Fruit fly (Drosophila melanogaster) whole organism, embryonic: ENCODE data around the gene dUTPase.

Experiments
- Asciz ChIP-seq: fragments of 200-800 bp; sonication (Bioruptor generic); optimal IDR thresholded peaks from 2 replicates; lab custom pipeline; 2017; ENCODE audit warnings: missing biosample characterization, mild to moderate bottlenecking, missing genetic modification characterization, missing genetic modification reagents
- B-H1 ChIP-seq: fragments of 200-800 bp; sonication (Bioruptor generic); IDR thresholded peaks from 3 replicates; pipeline ENCODE4 v1.3.6; 2022; ENCODE audit warnings: missing biosample characterization, missing genetic modification characterization
- CG10267 ChIP-seq: fragments of 200-800 bp; sonication (Bioruptor generic); optimal IDR thresholded peaks from 2 replicates; lab custom pipeline; 2018; ENCODE audit warnings: missing biosample characterization, mild to moderate bottlenecking, missing genetic modification characterization, moderate library complexity
- CG11723 ChIP-seq: fragments of 200-800 bp; sonication (Bioruptor generic); optimal IDR thresholded peaks from 2 replicates; lab custom pipeline; 2017; ENCODE audit warnings: missing biosample characterization, mild to moderate bottlenecking, missing genetic modification characterization
- CG13424 ChIP-seq: fragments of 200-800 bp; sonication (Bioruptor generic); optimal IDR thresholded peaks from 2 replicates; lab custom pipeline; 2019; ENCODE audit warnings: missing biosample characterization, mild to moderate bottlenecking, missing genetic modification characterization, moderate library complexity
- CG14014 ChIP-seq: fragments of 200-800 bp; sonication (Bioruptor generic); IDR thresholded peaks from 2 replicates; pipeline ENCODE4 v1.3.6; 2022; ENCODE audit warnings: missing biosample characterization, missing genetic modification characterization
- CG15696 ChIP-seq: fragments of 200-800 bp; sonication (Bioruptor generic); optimal IDR thresholded peaks from 2 replicates; lab custom pipeline; 2019; ENCODE audit warnings: missing biosample characterization, mild to moderate bottlenecking, missing genetic modification characterization, moderate library complexity
- CG1792 ChIP-seq: fragments of 200-800 bp; sonication (Bioruptor generic); optimal IDR thresholded peaks from 2 replicates; lab custom pipeline; 2016; ENCODE audit warnings: missing biosample characterization, missing genetic modification characterization
- CG2120 ChIP-seq: fragments of 200-800 bp; sonication (Bioruptor generic); optimal IDR thresholded peaks from 3 replicates; lab custom pipeline; 2016; ENCODE audit warnings: missing biosample characterization, missing genetic modification characterization
- CG34422 ChIP-seq: fragments of 200-800 bp; sonication (Bioruptor generic); IDR thresholded peaks from 3 replicates; pipeline ENCODE4 v1.3.6; 2022; ENCODE audit warnings: missing biosample characterization, missing genetic modification characterization
- CG4328 ChIP-seq: fragments of 200-800 bp; sonication (Bioruptor generic); optimal IDR thresholded peaks from 3 replicates; lab custom pipeline; 2017; ENCODE audit warnings: missing biosample characterization, missing genetic modification reagents, missing genetic modification characterization
- CG6272 ChIP-seq: fragments of 200-800 bp; sonication (Bioruptor generic); IDR thresholded peaks from 2 replicates; pipeline ENCODE4 v1.3.6; 2022; ENCODE audit warnings: missing biosample characterization, missing genetic modification characterization
- CG6813 ChIP-seq: fragments of 200-800 bp; sonication (Bioruptor generic); optimal IDR thresholded peaks from 2 replicates; lab custom pipeline; 2017; ENCODE audit warnings: missing biosample characterization, missing genetic modification characterization, mild to moderate bottlenecking, moderate library complexity, missing genetic modification reagents
- CG7556 ChIP-seq: fragments of 200-800 bp; sonication (Bioruptor generic); optimal IDR thresholded peaks from 2 replicates; lab custom pipeline; 2017; ENCODE audit warnings: missing biosample characterization, mild to moderate bottlenecking, missing genetic modification characterization
- CG8924 ChIP-seq: fragments of 200-800 bp; optimal IDR thresholded peaks from 3 replicates; lab custom pipeline; 2019; ENCODE audit warnings: missing biosample characterization, mild to moderate bottlenecking, missing genetic modification characterization, moderate library complexity
- CG9817 ChIP-seq: fragments of 200-800 bp; sonication (Bioruptor generic); optimal IDR thresholded peaks from 2 replicates; lab custom pipeline; 2018; ENCODE audit warnings: missing biosample characterization, mild to moderate bottlenecking, missing genetic modification characterization, moderate library complexity
- CG9876 ChIP-seq: fragments of 200-800 bp; sonication (Bioruptor generic); optimal IDR thresholded peaks from 2 replicates; lab custom pipeline; 2016; ENCODE audit warnings: missing biosample characterization, missing genetic modification characterization
- CkIIα-i1 ChIP-seq: fragments of 200-800 bp; sonication (Bioruptor generic); IDR thresholded peaks from 2 replicates; pipeline ENCODE4 v1.3.6; 2022; ENCODE audit warnings: missing biosample characterization, missing genetic modification characterization
- D ChIP-seq, 2 experiments: fragments of 200-800 bp in 1 of 2; fragments of >200 bp in 1 of 2; sonication (Bioruptor generic) in 1 of 2; optimal IDR thresholded peaks; 2 replicates in 1 of 2; 3 replicates in 1 of 2; lab custom pipeline; 2017; ENCODE audit warnings: mild to moderate bottlenecking in 1 of 2, missing biosample characterization in 1 of 2, missing genetic modification characterization in 1 of 2, missing genetic modification reagents in 1 of 2
- Doc3 ChIP-seq: fragments of 200-800 bp; sonication (Bioruptor generic); IDR thresholded peaks from 3 replicates; pipeline ENCODE4 v1.3.6; 2022; ENCODE audit warnings: missing biosample characterization, missing genetic modification characterization; ENCODE audit not compliant: partially characterized antibody
- HLH54F ChIP-seq: fragments of 200-800 bp; sonication (Bioruptor generic); optimal IDR thresholded peaks from 3 replicates; lab custom pipeline; 2016; ENCODE audit warnings: missing biosample characterization, missing genetic modification characterization
- Hand ChIP-seq: fragments of 200-800 bp; sonication (Bioruptor generic); optimal IDR thresholded peaks from 2 replicates; lab custom pipeline; 2017; ENCODE audit warnings: mild to moderate bottlenecking, missing biosample characterization, missing genetic modification reagents, missing genetic modification characterization
- Med ChIP-seq: fragments of 200-800 bp; sonication (Bioruptor generic); peaks from one replicate; lab custom pipeline; 2016; ENCODE audit warnings: missing biosample characterization, missing genetic modification characterization, mild to moderate bottlenecking, inconsistent platforms, moderate library complexity
- NFAT ChIP-seq: fragments of 200-800 bp; sonication (Bioruptor generic); IDR thresholded peaks from 2 replicates; pipeline ENCODE4 v1.3.6; 2022; ENCODE audit warnings: missing biosample characterization, missing genetic modification characterization
- PHDP ChIP-seq: fragments of 200-800 bp; sonication (Bioruptor generic); optimal IDR thresholded peaks from 3 replicates; lab custom pipeline; 2018; ENCODE audit warnings: missing biosample characterization, mild to moderate bottlenecking, missing genetic modification characterization, moderate library complexity
- Ptx1 ChIP-seq: fragments of 200-800 bp; sonication (Bioruptor generic); IDR thresholded peaks from 2 replicates; pipeline ENCODE4 v1.3.6; 2022; ENCODE audit warnings: missing biosample characterization, missing genetic modification characterization
- Stat92E ChIP-seq, 3 experiments: fragments of >200 bp in 2 of 3; fragments of 200-800 bp in 1 of 3; sonication (Bioruptor generic) in 1 of 3; optimal IDR thresholded peaks; 2 replicates each; lab custom pipeline; 2017 to 2019; ENCODE audit warnings: missing biosample characterization in 3 of 3, missing genetic modification characterization in 3 of 3, mild to moderate bottlenecking in 1 of 3, moderate library complexity in 1 of 3
- YL-1 ChIP-seq: fragments of 200-800 bp; sonication (Bioruptor generic); optimal IDR thresholded peaks from 3 replicates; lab custom pipeline; 2017; ENCODE audit warnings: missing biosample characterization, mild to moderate bottlenecking, missing genetic modification characterization
- ab ChIP-seq: fragments of 200-800 bp; sonication (Bioruptor generic); optimal IDR thresholded peaks from 2 replicates; lab custom pipeline; 2016; ENCODE audit warnings: missing biosample characterization, missing genetic modification characterization
- ac ChIP-seq: fragments of 200-800 bp; sonication (Bioruptor generic); optimal IDR thresholded peaks from 3 replicates; lab custom pipeline; 2017; ENCODE audit warnings: missing biosample characterization, mild to moderate bottlenecking, missing genetic modification characterization
- ara ChIP-seq: fragments of 200-800 bp; sonication (Bioruptor generic); IDR thresholded peaks from 2 replicates; pipeline ENCODE4 v1.3.6; 2022; ENCODE audit warnings: missing biosample characterization, missing genetic modification characterization
- bcd ChIP-seq: fragments of 200-800 bp; sonication (Bioruptor generic); optimal IDR thresholded peaks from 2 replicates; lab custom pipeline; 2017; ENCODE audit warnings: missing biosample characterization, mild to moderate bottlenecking, missing genetic modification characterization
- cato ChIP-seq: fragments of 200-800 bp; sonication (Bioruptor generic); optimal IDR thresholded peaks from 2 replicates; lab custom pipeline; 2016; ENCODE audit warnings: missing biosample characterization, missing genetic modification characterization, borderline replicate concordance
- chinmo ChIP-seq: fragments of 200-800 bp; sonication (Bioruptor generic); IDR thresholded peaks from 4 replicates; pipeline ENCODE4 v1.3.6; 2022; ENCODE audit warnings: missing biosample characterization, missing genetic modification characterization; ENCODE audit not compliant: partially characterized antibody
- dmrt11E ChIP-seq: fragments of 200-800 bp; sonication (Bioruptor generic); optimal IDR thresholded peaks from 3 replicates; lab custom pipeline; 2018; ENCODE audit warnings: missing biosample characterization, mild to moderate bottlenecking, missing genetic modification characterization, moderate library complexity
- esg ChIP-seq: fragments of 200-800 bp; sonication (Bioruptor generic); conservative IDR thresholded peaks from 2 replicates; pipeline ENCODE4 v1.3.6; 2022; ENCODE audit warnings: missing biosample characterization, missing genetic modification characterization
- kni ChIP-seq: fragments of 200-800 bp; sonication (Bioruptor generic); optimal IDR thresholded peaks from 3 replicates; lab custom pipeline; 2017; ENCODE audit warnings: mild to moderate bottlenecking, missing biosample characterization, missing genetic modification reagents, missing genetic modification characterization
- lilli ChIP-seq: fragments of 200-800 bp; sonication (Bioruptor generic); optimal IDR thresholded peaks from 3 replicates; lab custom pipeline; 2016; ENCODE audit warnings: missing biosample characterization, missing genetic modification characterization
- luna ChIP-seq: fragments of 200-800 bp; sonication (Bioruptor generic); optimal IDR thresholded peaks from 2 replicates; lab custom pipeline; 2016; ENCODE audit warnings: missing biosample characterization, missing genetic modification characterization
- nerfin-2 ChIP-seq: fragments of 200-800 bp; sonication (Bioruptor generic); IDR thresholded peaks from 2 replicates; pipeline ENCODE4 v1.3.6; 2022; ENCODE audit warnings: missing biosample characterization, missing genetic modification characterization; ENCODE audit not compliant: partially characterized antibody
- onecut ChIP-seq: fragments of 200-800 bp; sonication (Bioruptor generic); IDR thresholded peaks from 2 replicates; pipeline ENCODE4 v1.3.6; 2022; ENCODE audit warnings: missing biosample characterization, missing genetic modification characterization
- otp ChIP-seq: fragments of 200-800 bp; sonication (Bioruptor generic); IDR thresholded peaks from 3 replicates; pipeline ENCODE4, ENCODE4 v1.3.6; 2022; ENCODE audit warnings: missing biosample characterization, missing genetic modification characterization
- peb ChIP-seq: fragments of 200-800 bp; sonication (Bioruptor generic); IDR thresholded peaks from 2 replicates; pipeline ENCODE4 v1.3.6; 2022; ENCODE audit warnings: missing biosample characterization, missing genetic modification characterization
- psq ChIP-seq: fragments of 200-800 bp; sonication (Bioruptor generic); optimal IDR thresholded peaks from 2 replicates; lab custom pipeline; 2017; ENCODE audit warnings: missing biosample characterization, missing genetic modification characterization
- pzg ChIP-seq: fragments of 200-800 bp; sonication (Bioruptor generic); optimal IDR thresholded peaks from 3 replicates; lab custom pipeline; 2018; ENCODE audit warnings: missing biosample characterization, mild to moderate bottlenecking, missing genetic modification characterization, moderate library complexity
- run ChIP-seq: fragments of 200-800 bp; sonication (Bioruptor generic); optimal IDR thresholded peaks from 3 replicates; lab custom pipeline; 2018; ENCODE audit warnings: missing biosample characterization, mild to moderate bottlenecking, missing genetic modification characterization
- sens-2 ChIP-seq: fragments of 200-800 bp; sonication (Bioruptor generic); IDR thresholded peaks from 2 replicates; pipeline ENCODE4 v1.3.6; 2022; ENCODE audit warnings: missing biosample characterization, missing genetic modification characterization
- sima ChIP-seq: fragments of 200-800 bp; sonication (Bioruptor generic); optimal IDR thresholded peaks from 2 replicates; lab custom pipeline; 2016; ENCODE audit warnings: missing biosample characterization, missing genetic modification characterization
- slbo ChIP-seq: fragments of 200-800 bp; sonication (Bioruptor generic); IDR thresholded peaks from 2 replicates; pipeline ENCODE4 v1.3.6; 2022; ENCODE audit warnings: missing biosample characterization, missing genetic modification characterization
- tap ChIP-seq: fragments of 200-800 bp; optimal IDR thresholded peaks from 3 replicates; lab custom pipeline; 2019; ENCODE audit warnings: missing biosample characterization, mild to moderate bottlenecking, missing genetic modification characterization, moderate library complexity

Gene dUTPase

dm6 chr2L:10986138-10986537 is 25.0 kb upstream of the dUTPase start (continued):
- TF ChIP-seq CG13424 (tag; lab: Kevin White, UChicago) (peak; percentile 11), Ptx1 (GFP tag; lab: Robert Waterston, UW) (no peak), tap (no peak), nerfin-2 (GFP tag; lab: Robert Waterston, UW) (no peak), CG9876 (no peak), chinmo (GFP tag; lab: Robert Waterston, UW) (no peak), ab (GFP tag; lab: Kevin White, UChicago) (no peak), CG1792 (GFP tag; lab: Kevin White, UChicago) (no peak), CG14014 (GFP tag; lab: Robert Waterston, UW) (peak; percentile 69), D (optimal IDR thresholded peaks at IDR 0.05; lab: Kevin White, UChicago) (no peak), D (GFP tag; optimal IDR thresholded peaks at IDR 0.05; lab: Kevin White, UChicago) (peak; percentile 40), esg (GFP tag; lab: Robert Waterston, UW) (peak; percentile 39), CG9817 (tag; lab: Kevin White, UChicago) (no peak), lilli (GFP tag; lab: Kevin White, UChicago) (peak; percentile 1), run (tag; lab: Kevin White, UChicago) (no peak), peb (peak; percentile 36; the same call in 1 of the 2 replicates), CG10267 (peak; percentile 59), Doc3 (GFP tag; lab: Robert Waterston, UW) (no peak), YL-1 (GFP tag; lab: Kevin White, UChicago) (no peak), CG11723 (GFP tag; lab: Kevin White, UChicago) (no peak), luna (no peak), kni (GFP tag; lab: Kevin White, UChicago) (no peak), CkIIα-i1 (GFP tag; lab: Robert Waterston, UW) (no peak), bcd (GFP tag; lab: Kevin White, UChicago) (peak; percentile 27), ac (no peak), CG2120 (GFP tag; lab: Kevin White, UChicago) (no peak), Med (GFP tag; lab: Kevin White, UChicago) (peak; percentile 75), Hand (GFP tag; lab: Kevin White, UChicago) (no peak), B-H1 (GFP tag; lab: Robert Waterston, UW) (peak; percentile 34; the same call in 1 of the 3 replicates), sima (GFP tag; lab: Kevin White, UChicago) (no peak), NFAT (GFP tag; lab: Robert Waterston, UW) (peak; percentile 66), dmrt11E (tag; lab: Kevin White, UChicago) (peak; percentile 34), Asciz (GFP tag; lab: Kevin White, UChicago) (peak; percentile 7), CG8924 (tag; lab: Kevin White, UChicago) (no peak), CG34422 (peak; percentile 68), psq (GFP tag; lab: Kevin White, UChicago) (no peak), HLH54F (GFP tag; lab: Kevin White, UChicago) (no peak), PHDP (tag; lab: Kevin White, UChicago) (no peak), CG7556 (GFP tag; lab: Kevin White, UChicago) (no peak), pzg (peak; percentile 16), otp (GFP tag; lab: Robert Waterston, UW) (peak; percentile 67; the same call in 1 of the 3 replicates), slbo (no peak), Stat92E (GFP tag; optimal IDR thresholded peaks at IDR 0.05; lab: Kevin White, UChicago) (peak in 1 of 3 experiments; percentile 16), CG6272 (GFP tag; lab: Robert Waterston, UW) (no peak), ara (GFP tag; lab: Robert Waterston, UW) (peak; percentile 63; the same call in 1 of the 2 replicates), cato (GFP tag; lab: Kevin White, UChicago) (no peak), CG6813 (peak; percentile 34), sens-2 (GFP tag; lab: Robert Waterston, UW) (no peak; the same call in 1 of the 2 replicates), onecut (GFP tag; lab: Robert Waterston, UW) (peak; percentile 65), CG4328 (GFP tag; lab: Kevin White, UChicago) (peak; percentile 44), CG15696 (tag; lab: Kevin White, UChicago) (peak; percentile 40)
